Fruit fly (Drosophila melanogaster) whole organism, wandering third instar larva: ENCODE results near the gene CG6836.
A peak's percentile ranks its signal among the peaks of the same experiment; 100 is the strongest.

ENCODE experiments used
- Abd-B ChIP-seq: fragments of >200 bp; optimal IDR thresholded peaks from 2 replicates; lab custom pipeline; 2017; ENCODE audit warnings: missing biosample characterization, missing genetic modification characterization
- CG32264 ChIP-seq: fragments of 200-800 bp; sonication (Bioruptor generic); optimal IDR thresholded peaks from 2 replicates; lab custom pipeline; 2016; ENCODE audit warnings: missing biosample characterization, missing genetic modification characterization
- CG9705 ChIP-seq: fragments of 200-800 bp; sonication (Bioruptor generic); optimal IDR thresholded peaks from 2 replicates; lab custom pipeline; 2018; ENCODE audit warnings: missing biosample characterization, mild to moderate bottlenecking, missing genetic modification characterization
- Dfd ChIP-seq: fragments of >200 bp; optimal IDR thresholded peaks from 2 replicates; lab custom pipeline; 2017; ENCODE audit warnings: missing biosample characterization, missing genetic modification characterization
- Dif ChIP-seq: fragments of 200-275, 200-300 bp; sonication (Bioruptor generic); optimal IDR thresholded peaks from 2 replicates; lab custom pipeline; 2018; ENCODE audit warnings: missing biosample characterization, missing genetic modification characterization; ENCODE audit not compliant: partially characterized antibody
- GATAd ChIP-seq: sonication (Bioruptor generic); optimal IDR thresholded peaks from 2 replicates; lab custom pipeline; 2016; ENCODE audit warnings: missing biosample characterization, missing genetic modification characterization
- HLH106 ChIP-seq: fragments of 200-800 bp; optimal IDR thresholded peaks from 3 replicates; lab custom pipeline; 2019; ENCODE audit warnings: missing biosample characterization, mild to moderate bottlenecking, missing genetic modification characterization, moderate library complexity
- Hnf4 ChIP-seq: fragments of 200-800 bp; sonication (Bioruptor generic); optimal IDR thresholded peaks from 2 replicates; lab custom pipeline; 2016; ENCODE audit warnings: missing biosample characterization, mild to moderate bottlenecking, missing genetic modification characterization
- Hr78 ChIP-seq: fragments of >200 bp; optimal IDR thresholded peaks from 2 replicates; lab custom pipeline; 2017; ENCODE audit warnings: missing biosample characterization, missing genetic modification characterization
- Hr83 ChIP-seq: fragments of 200-300 bp; sonication (Bioruptor generic); optimal IDR thresholded peaks from 2 replicates; lab custom pipeline; 2016; ENCODE audit warnings: missing biosample characterization, mild to moderate bottlenecking, missing genetic modification characterization, moderate library complexity; ENCODE audit not compliant: poor library complexity, severe bottlenecking
- Jra ChIP-seq: sonication (Bioruptor generic); optimal IDR thresholded peaks from 2 replicates; lab custom pipeline; 2016; ENCODE audit warnings: missing biosample characterization, missing genetic modification characterization
- Myc ChIP-seq: fragments of >200 bp; optimal IDR thresholded peaks from 2 replicates; lab custom pipeline; 2017
- N ChIP-seq: fragments of >200 bp; optimal IDR thresholded peaks from 2 replicates; lab custom pipeline; 2018; ENCODE audit warnings: missing biosample characterization, missing external identifiers, missing genetic modification characterization
- OdsH ChIP-seq: fragments of 200-800 bp; sonication (Bioruptor generic); optimal IDR thresholded peaks from 2 replicates; lab custom pipeline; 2016; ENCODE audit warnings: missing biosample characterization, mild to moderate bottlenecking, missing genetic modification characterization
- Rel ChIP-seq, 2 experiments: fragments of 200-800 bp; sonication (Bioruptor generic) in 1 of 2; optimal IDR thresholded peaks; 2 replicates in 1 of 2; 3 replicates in 1 of 2; lab custom pipeline; 2016 to 2019; ENCODE audit warnings: mild to moderate bottlenecking in 2 of 2, missing biosample characterization in 2 of 2, missing genetic modification characterization in 2 of 2, moderate library complexity in 1 of 2
- Sp1 ChIP-seq: fragments of 200-800 bp; sonication (Bioruptor generic); optimal IDR thresholded peaks from 3 replicates; lab custom pipeline; 2019; ENCODE audit warnings: missing biosample characterization, mild to moderate bottlenecking, missing genetic modification characterization, moderate library complexity
- Vsx2 ChIP-seq: fragments of 200-300, 225-300 bp; sonication (Bioruptor generic); optimal IDR thresholded peaks from 2 replicates; lab custom pipeline; 2018; ENCODE audit warnings: missing biosample characterization, missing genetic modification characterization; ENCODE audit not compliant: partially characterized antibody
- br ChIP-seq: fragments of 200-800 bp; sonication (Bioruptor generic); optimal IDR thresholded peaks from 2 replicates; lab custom pipeline; 2016; ENCODE audit warnings: missing biosample characterization, missing genetic modification characterization
- brk ChIP-seq: fragments of 200-800 bp; sonication (Bioruptor generic); optimal IDR thresholded peaks from 2 replicates; lab custom pipeline; 2016; ENCODE audit warnings: missing biosample characterization, mild to moderate bottlenecking, missing genetic modification characterization
- dl ChIP-seq, 2 experiments: fragments of 175-275, 200-275 bp in 1 of 2; fragments of 200-275 bp in 1 of 2; sonication (Bioruptor generic); optimal IDR thresholded peaks; lab custom pipeline; 2018; ENCODE audit warnings: mild to moderate bottlenecking in 2 of 2, missing biosample characterization in 2 of 2, missing genetic modification characterization in 2 of 2, moderate library complexity in 2 of 2; ENCODE audit not compliant: partially characterized antibody in 2 of 2, insufficient read depth in 1 of 2
- dmrt93B ChIP-seq: fragments of 200-800 bp; sonication (Bioruptor generic); optimal IDR thresholded peaks from 2 replicates; lab custom pipeline; 2018; ENCODE audit warnings: missing biosample characterization, mild to moderate bottlenecking, missing genetic modification characterization
- dsf ChIP-seq: sonication (Bioruptor generic); optimal IDR thresholded peaks from 2 replicates; lab custom pipeline; 2016; ENCODE audit warnings: missing biosample characterization, missing genetic modification characterization, borderline replicate concordance
- ey ChIP-seq: fragments of 200-800 bp; sonication (Bioruptor generic); optimal IDR thresholded peaks from 2 replicates; lab custom pipeline; 2016; ENCODE audit warnings: missing biosample characterization, missing genetic modification characterization
- foxo ChIP-seq, 2 experiments: fragments of 200-800 bp; sonication (Bioruptor generic); optimal IDR thresholded peaks; 2 replicates in 1 of 2; 3 replicates in 1 of 2; lab custom pipeline; 2016 to 2017; ENCODE audit warnings: missing biosample characterization in 2 of 2, missing genetic modification characterization in 2 of 2
- h ChIP-seq: fragments of 200-800 bp; sonication (Bioruptor generic); optimal IDR thresholded peaks from 3 replicates; lab custom pipeline; 2016; ENCODE audit warnings: missing biosample characterization, mild to moderate bottlenecking, missing genetic modification characterization
- jim ChIP-seq: fragments of 175-275, 200-325 bp; sonication (Bioruptor generic); optimal IDR thresholded peaks from 2 replicates; lab custom pipeline; 2016; ENCODE audit warnings: missing biosample characterization, mild to moderate bottlenecking, missing genetic modification characterization
- pan ChIP-seq: fragments of >200 bp; optimal IDR thresholded peaks from 2 replicates; lab custom pipeline; 2017
- psq ChIP-seq: fragments of 200-800 bp; sonication (Bioruptor generic); optimal IDR thresholded peaks from 3 replicates; lab custom pipeline; 2017; ENCODE audit warnings: missing biosample characterization, mild to moderate bottlenecking, missing genetic modification characterization, moderate library complexity
- sv ChIP-seq: fragments of 200-800 bp; sonication (Bioruptor generic); optimal IDR thresholded peaks from 3 replicates; lab custom pipeline; 2016; ENCODE audit warnings: missing biosample characterization, missing genetic modification characterization
- tai ChIP-seq: sonication (Bioruptor generic); optimal IDR thresholded peaks from 2 replicates; lab custom pipeline; 2016; ENCODE audit warnings: missing biosample characterization, missing genetic modification characterization

Gene CG6836

DNA sequence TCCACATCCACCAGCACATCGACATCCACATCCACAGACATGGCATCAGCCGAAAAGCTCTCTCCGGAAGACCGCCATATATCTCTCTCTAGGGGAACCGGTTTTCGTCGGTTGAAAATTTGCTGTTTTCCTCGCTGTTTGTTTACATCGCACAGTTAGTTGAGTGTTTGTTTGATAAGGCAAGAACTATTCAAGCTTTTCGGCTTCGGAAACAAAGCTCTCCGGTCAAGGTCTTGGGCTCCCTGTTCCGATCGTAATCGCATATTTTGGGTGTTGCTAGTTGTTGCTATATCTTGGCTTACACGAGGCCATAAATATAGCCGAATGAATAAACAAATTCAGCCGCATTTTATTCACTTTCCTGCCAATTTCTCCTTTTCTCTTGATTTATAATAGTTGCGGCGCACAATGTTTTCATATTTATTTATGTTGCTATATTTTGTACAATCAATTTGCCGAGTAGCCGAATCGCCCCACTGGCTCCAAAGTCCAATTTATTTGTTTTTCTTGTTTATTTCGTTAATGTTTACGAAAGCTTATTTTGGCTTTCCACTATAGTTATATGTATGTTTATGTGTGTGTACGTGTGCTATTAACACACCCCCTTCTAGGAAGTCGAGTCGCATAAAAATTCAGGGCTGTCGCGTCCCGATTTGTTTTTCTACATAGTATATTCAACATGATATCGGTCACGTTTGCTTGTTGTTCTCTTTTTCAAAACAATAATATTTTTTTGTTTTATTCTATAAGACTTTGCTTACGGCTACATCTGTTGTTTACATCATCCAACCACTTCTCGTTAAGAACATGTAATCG lies 46.6 kb downstream of the CG6836 start:
- TF ChIP-seq Rel (GFP tag; optimal IDR thresholded peaks at IDR 0.05; lab: Kevin White, UChicago): peak; percentile 62
- TF ChIP-seq Rel (tag; optimal IDR thresholded peaks at IDR 0.05; lab: Kevin White, UChicago): no peak
- no peak for TF ChIP-seq psq (GFP tag; lab: Kevin White, UChicago)
- TF ChIP-seq Abd-B (GFP tag; lab: Kevin White, UChicago): no peak
- TF ChIP-seq Hnf4 (GFP tag; lab: Kevin White, UChicago): peak; percentile 11
- no peak for TF ChIP-seq h (GFP tag; lab: Kevin White, UChicago)
- no peak for TF ChIP-seq Sp1 (GFP tag; lab: Kevin White, UChicago)
- TF ChIP-seq Dfd (GFP tag; lab: Kevin White, UChicago): no peak
- TF ChIP-seq Myc (lab: Kevin White, UChicago): no peak
- TF ChIP-seq OdsH (GFP tag; lab: Kevin White, UChicago): no peak

DNA sequence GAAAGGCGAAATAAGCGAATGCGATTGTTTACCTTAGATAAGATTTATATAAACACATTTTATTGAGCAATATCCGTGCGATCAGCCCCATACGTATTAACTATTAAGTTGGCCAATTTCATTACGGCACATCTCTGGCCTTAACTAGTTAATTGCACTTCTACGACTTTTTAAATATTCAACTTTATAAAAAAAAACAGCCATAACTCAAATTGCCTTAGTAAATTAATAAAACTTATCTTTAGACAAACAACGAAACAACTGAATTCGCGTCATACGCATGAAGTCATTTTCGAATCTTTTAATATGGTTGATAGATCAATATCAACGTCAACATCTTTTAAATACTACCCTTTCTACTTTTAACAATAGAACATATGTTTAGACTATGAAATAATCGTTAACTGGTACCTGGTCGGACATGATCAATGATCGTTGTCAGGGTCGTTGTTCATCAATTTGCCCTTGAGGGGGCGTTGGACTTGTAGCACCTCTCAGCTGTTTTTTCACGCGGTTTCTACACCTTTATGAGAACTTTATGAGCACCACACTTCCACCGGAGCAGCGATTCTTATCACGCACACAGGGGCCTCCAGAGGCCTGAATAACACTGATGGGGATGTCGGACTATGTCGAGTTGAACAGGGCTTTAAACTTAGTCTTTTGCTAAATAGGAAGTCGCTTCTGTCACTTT lies 47.3 kb downstream of the CG6836 start, which contains the start of gene CG18135:
CG18135 (minus strand) TSS at position 694 of the 694 bp plus-strand sequence.
- TF ChIP-seq Vsx2 (GFP tag; lab: Kevin White, UChicago) (no peak), sv (GFP tag; lab: Kevin White, UChicago) (no peak), br (GFP tag; lab: Kevin White, UChicago) (peak; percentile 1), Abd-B (GFP tag; lab: Kevin White, UChicago) (no peak), Jra (GFP tag; lab: Kevin White, UChicago) (no peak), Hr83 (GFP tag; lab: Kevin White, UChicago) (peak; percentile 25)

DNA sequence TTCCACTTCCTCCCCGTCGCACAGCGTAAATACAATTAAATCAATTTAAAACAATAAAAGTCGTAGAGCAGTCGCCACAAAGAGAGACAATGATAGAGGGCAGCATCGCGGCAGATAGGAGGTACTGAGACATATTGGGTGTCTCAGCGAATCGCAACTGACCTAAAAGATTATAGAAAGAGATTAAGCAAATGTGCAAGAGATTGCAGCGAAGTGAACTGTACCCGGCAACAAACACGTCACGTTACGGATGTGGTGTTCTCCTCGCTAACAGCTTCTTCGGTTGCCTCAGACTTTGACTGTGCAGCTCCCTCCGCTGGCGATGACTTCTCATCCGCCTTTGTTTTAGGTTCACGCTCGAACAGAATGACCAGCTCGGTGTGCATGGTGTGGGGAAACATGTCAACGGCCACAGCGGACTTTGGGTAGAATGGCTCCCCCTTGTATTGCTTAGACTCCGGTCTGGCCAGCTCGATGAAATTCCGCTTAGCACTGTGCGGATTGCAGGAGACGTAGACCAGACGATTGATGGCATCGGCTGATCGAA lies 47.9 kb downstream of the CG6836 start:
- TF ChIP-seq psq (GFP tag; lab: Kevin White, UChicago) (peak; percentile 4), br (GFP tag; lab: Kevin White, UChicago) (no peak), foxo (GFP tag; optimal IDR thresholded peaks at IDR 0.05; lab: Kevin White, UChicago) (no peak), ey (GFP tag; lab: Kevin White, UChicago) (no peak), pan (lab: Kevin White, UChicago) (no peak), CG32264 (no peak), Dif (peak; percentile 13), Sp1 (GFP tag; lab: Kevin White, UChicago) (no peak), Hnf4 (GFP tag; lab: Kevin White, UChicago) (peak; percentile 79), dmrt93B (GFP tag; lab: Kevin White, UChicago) (no peak)

DNA sequence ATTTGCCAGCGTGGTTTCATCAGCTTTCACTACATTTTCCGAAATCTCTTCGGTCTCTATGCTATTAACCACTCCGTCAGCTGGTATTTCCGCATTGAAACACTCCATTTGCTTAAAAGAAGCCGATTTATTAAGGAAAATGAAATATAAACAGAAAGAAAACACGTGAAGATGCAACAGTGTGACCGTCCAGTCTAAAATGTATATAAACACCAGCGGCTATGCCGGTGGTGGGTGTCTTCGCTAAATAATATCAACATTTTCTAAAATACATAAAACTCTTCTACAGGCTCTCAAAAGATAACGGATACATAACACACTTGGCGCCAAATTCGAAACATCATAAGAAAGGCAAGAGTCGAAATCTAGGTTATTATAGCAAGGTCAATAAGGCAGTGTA lies 50.0 kb downstream of the CG6836 start, which contains the start of gene CG3808:
CG3808 (minus strand) TSS at position 196 of the 400 bp plus-strand sequence.
- TF ChIP-seq jim: no peak
- peak; percentile 18 for TF ChIP-seq Hnf4 (GFP tag; lab: Kevin White, UChicago)
- peak in 1 of 2 experiments; percentile 65 for TF ChIP-seq dl (GFP tag; optimal IDR thresholded peaks at IDR 0.05; lab: Kevin White, UChicago; ENCODE audit: insufficient read depth in 1 of 2, partially characterized antibody in 2 of 2)
- TF ChIP-seq Dif: peak; percentile 95
- peak; percentile 84 for TF ChIP-seq psq (GFP tag; lab: Kevin White, UChicago)
- TF ChIP-seq HLH106 (tag; lab: Kevin White, UChicago): peak; percentile 29
- TF ChIP-seq Myc (lab: Kevin White, UChicago): peak; percentile 66
- no peak for TF ChIP-seq ey (GFP tag; lab: Kevin White, UChicago)

DNA sequence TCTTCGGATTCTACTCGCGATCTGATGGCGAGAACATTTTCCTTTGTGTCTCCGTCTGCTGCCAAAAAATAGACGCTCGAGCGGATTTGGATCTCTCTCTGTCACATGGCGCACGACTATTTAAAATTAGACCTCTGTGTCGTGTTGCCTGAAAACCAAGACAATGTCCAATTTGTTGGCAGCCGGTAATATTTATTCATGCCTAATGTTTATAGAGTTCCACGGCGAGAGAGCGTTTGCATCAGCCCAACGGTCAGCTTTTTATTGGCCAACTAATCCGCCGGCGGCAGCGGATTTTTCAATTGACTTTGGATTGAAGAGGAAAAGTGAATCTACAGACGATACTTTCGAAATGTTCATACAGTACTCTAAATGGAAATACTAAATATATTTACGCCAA lies 52.8 kb downstream of the CG6836 start, which contains the start of gene SmydA-2:
SmydA-2 (minus strand) TSS at position 33 of the 400 bp plus-strand sequence.
- TF ChIP-seq GATAd (GFP tag; lab: Kevin White, UChicago) (no peak), tai (no peak), Abd-B (GFP tag; lab: Kevin White, UChicago) (no peak), Hr78 (GFP tag; lab: Kevin White, UChicago) (no peak), CG32264 (no peak), N (no peak), Myc (lab: Kevin White, UChicago) (no peak), CG9705 (GFP tag; lab: Kevin White, UChicago) (no peak), dsf (GFP tag; lab: Kevin White, UChicago) (no peak), Dfd (GFP tag; lab: Kevin White, UChicago) (no peak), OdsH (GFP tag; lab: Kevin White, UChicago) (no peak), dmrt93B (GFP tag; lab: Kevin White, UChicago) (no peak), Dif (no peak), brk (GFP tag; lab: Kevin White, UChicago) (no peak), br (GFP tag; lab: Kevin White, UChicago) (no peak), HLH106 (tag; lab: Kevin White, UChicago) (no peak)
